Fruit fly (Drosophila melanogaster) Kc167 (cell line): Measurements from ENCODE around the gene Tsp3A.

Experiments
- Myc ChIP-seq: fragments of >200 bp; optimal IDR thresholded peaks from 2 replicates; lab custom pipeline; 2017; ENCODE audit warnings: missing external identifiers
- Sin3A ChIP-seq: fragments of >200 bp; optimal IDR thresholded peaks from 2 replicates; lab custom pipeline; 2018; ENCODE audit warnings: missing external identifiers
- h ChIP-seq: fragments of >200 bp; optimal IDR thresholded peaks from 3 replicates; lab custom pipeline; 2018; ENCODE audit warnings: missing external identifiers
- insv ChIP-seq: fragments of >200 bp; optimal IDR thresholded peaks from 3 replicates; lab custom pipeline; 2018; ENCODE audit warnings: missing external identifiers
- psq ChIP-seq: fragments of >200 bp; optimal IDR thresholded peaks from 2 replicates; lab custom pipeline; 2017; ENCODE audit warnings: missing external identifiers
- ttk ChIP-seq: sonication (Bioruptor generic); optimal IDR thresholded peaks from 2 replicates; lab custom pipeline; 2017; ENCODE audit warnings: missing external identifiers

The Tsp3A gene

dm6 chrX:2593094-2593752 is 26.3 kb downstream of the Tsp3A start:
- TF ChIP-seq Myc (lab: Kevin White, UChicago) (no peak), Sin3A (lab: Kevin White, UChicago) (no peak), h (lab: Kevin White, UChicago) (no peak), psq (lab: Kevin White, UChicago) (no peak), insv (no peak), ttk (no peak)

DNA sequence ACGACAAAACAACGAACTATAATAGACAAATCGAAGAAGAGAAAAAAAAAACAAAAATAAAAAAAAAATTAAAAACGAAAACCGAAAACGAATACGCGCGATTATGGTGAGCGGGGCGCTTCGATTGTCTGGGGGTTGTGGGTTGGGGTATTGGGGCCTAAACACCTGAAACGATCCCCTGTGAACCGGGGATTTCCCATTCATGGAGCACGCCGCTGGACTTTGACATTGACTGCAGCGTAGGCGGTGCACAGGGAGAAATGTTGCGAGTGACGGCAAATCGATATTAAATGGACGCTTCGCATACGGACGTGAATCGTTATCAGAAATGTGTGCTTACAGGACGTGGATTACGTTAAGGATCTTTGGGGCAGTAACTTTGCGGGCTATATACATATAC is 27.3 kb downstream of the Tsp3A start:
- no peak for TF ChIP-seq Sin3A (lab: Kevin White, UChicago)
- no peak for TF ChIP-seq psq (lab: Kevin White, UChicago)
- TF ChIP-seq insv: no peak
- no peak for TF ChIP-seq Myc (lab: Kevin White, UChicago)
- TF ChIP-seq ttk: no peak

DNA sequence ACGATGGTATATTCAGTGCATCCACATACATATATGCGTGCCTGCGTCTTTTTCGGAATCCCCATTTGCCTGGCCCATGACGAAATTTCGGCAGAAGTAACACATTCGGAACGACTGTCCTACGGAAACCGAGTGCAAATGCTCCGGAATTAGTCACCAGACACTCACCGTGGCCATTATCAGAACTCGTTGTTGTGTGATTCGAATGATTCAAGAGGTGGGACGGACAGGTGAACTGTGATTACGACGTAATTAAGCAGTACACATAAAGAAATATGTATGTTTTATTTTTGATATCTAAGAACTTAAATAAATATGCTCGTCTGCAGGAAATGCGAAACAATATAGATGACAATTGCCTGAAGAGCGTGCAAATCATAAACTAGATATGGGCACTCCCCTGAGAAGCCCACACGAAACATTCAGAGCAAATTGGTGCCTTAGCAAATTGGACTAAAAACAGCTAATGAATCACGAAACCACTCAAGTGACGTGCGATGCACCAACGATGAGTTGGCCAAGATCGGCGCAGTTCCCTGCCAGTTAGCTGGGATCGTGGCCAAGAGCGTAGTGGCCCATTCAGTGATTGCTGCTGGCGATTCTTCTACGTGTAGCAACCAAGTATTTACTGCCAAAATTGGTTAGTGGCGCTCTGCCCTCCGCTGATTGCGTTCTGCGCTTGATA is 28.1 kb downstream of the Tsp3A start:
- TF ChIP-seq Sin3A (lab: Kevin White, UChicago): no peak
- no peak for TF ChIP-seq ttk
- TF ChIP-seq psq (lab: Kevin White, UChicago): no peak
- TF ChIP-seq insv: no peak
- no peak for TF ChIP-seq Myc (lab: Kevin White, UChicago)
- no peak for TF ChIP-seq h (lab: Kevin White, UChicago)

- no peak for TF ChIP-seq ttk
- no peak for TF ChIP-seq Sin3A (lab: Kevin White, UChicago)
- no peak for TF ChIP-seq h (lab: Kevin White, UChicago)
- no peak for TF ChIP-seq Myc (lab: Kevin White, UChicago)
- no peak for TF ChIP-seq insv
- no peak for TF ChIP-seq psq (lab: Kevin White, UChicago)
These were observed 28.9 kb downstream of the Tsp3A start for dm6 chrX:2590607-2591006.

dm6 chrX:2589446-2590038 is 30.0 kb downstream of the Tsp3A start:
- TF ChIP-seq Myc (lab: Kevin White, UChicago) (no peak), Sin3A (lab: Kevin White, UChicago) (no peak), psq (lab: Kevin White, UChicago) (no peak), insv (no peak), h (lab: Kevin White, UChicago) (no peak), ttk (no peak)

DNA sequence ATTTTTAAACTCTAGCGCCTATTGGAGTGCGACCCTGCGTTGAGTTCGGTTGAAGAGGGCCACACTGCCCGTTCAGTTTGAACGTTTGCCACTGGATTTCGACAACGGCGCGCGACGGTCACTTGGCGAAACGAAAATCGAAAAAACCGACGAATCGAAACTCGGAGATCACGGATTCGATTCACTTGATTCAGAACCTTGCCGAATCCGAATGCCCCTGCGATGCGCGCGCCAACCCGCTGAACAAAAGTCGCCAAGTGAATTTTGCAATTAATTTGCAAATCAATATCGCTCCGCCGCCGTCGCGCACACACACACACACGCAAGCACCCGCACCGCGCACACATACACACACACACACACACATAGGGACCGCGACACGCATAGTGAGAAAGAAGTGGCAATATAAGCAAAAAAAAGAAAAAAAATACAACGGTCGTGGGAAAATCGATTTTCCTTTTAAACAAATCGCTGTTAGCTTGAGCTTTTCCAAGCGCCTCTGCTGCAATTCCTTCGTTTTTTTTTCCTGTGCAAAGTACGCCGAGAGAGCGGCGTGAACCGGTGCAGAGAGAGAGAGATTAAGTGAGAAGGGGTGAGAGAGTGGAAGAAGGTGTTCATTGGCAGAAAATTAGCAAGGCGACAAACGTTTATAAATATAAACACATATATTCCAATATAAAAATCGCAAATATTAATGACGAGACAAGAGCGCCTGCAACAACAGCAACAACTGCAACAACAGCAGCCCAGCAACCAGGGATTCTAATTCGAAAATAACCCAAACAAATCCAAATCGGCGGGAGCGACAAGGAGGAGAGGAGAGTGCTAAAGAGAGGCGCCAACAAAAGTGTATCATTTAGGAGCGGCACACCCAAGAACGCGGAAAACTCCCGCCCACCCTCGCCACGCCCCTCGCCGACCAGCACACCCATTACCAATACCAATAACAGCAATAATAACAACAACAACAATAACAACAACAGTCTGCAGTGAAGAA is 30.8 kb downstream of the Tsp3A start, which contains the start of gene egh:
Gene egh, plus strand, starts transcription at position 89 of the 997 bp plus-strand sequence.
- no peak for TF ChIP-seq Sin3A (lab: Kevin White, UChicago)
- TF ChIP-seq ttk: no peak
- TF ChIP-seq Myc (lab: Kevin White, UChicago): no peak

DNA sequence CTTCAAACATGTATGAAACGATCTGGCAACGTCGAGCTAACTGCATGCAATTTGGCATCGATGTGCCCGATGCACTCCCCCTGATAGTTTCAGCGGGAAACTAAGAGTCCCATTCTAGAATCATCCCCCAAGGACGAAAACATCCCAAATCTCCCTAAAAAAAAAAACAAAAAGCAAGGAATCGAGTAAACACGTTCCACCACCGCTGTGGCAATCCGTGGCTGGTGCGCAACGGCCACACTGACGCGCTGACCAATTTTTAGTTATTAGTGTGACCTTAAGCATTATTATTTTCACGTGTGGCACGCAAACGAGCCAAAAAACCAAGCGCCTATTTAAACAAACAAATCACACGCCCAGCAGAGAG is 33.8 kb downstream of the Tsp3A start, which contains the start of gene wds:
Gene wds, plus strand, starts transcription at position 265 of the 367 bp plus-strand sequence.
- no peak for TF ChIP-seq Myc (lab: Kevin White, UChicago)
- TF ChIP-seq ttk: no peak
- TF ChIP-seq Sin3A (lab: Kevin White, UChicago): no peak
- TF ChIP-seq insv: no peak
- TF ChIP-seq h (lab: Kevin White, UChicago): no peak
- no peak for TF ChIP-seq psq (lab: Kevin White, UChicago)

DNA sequence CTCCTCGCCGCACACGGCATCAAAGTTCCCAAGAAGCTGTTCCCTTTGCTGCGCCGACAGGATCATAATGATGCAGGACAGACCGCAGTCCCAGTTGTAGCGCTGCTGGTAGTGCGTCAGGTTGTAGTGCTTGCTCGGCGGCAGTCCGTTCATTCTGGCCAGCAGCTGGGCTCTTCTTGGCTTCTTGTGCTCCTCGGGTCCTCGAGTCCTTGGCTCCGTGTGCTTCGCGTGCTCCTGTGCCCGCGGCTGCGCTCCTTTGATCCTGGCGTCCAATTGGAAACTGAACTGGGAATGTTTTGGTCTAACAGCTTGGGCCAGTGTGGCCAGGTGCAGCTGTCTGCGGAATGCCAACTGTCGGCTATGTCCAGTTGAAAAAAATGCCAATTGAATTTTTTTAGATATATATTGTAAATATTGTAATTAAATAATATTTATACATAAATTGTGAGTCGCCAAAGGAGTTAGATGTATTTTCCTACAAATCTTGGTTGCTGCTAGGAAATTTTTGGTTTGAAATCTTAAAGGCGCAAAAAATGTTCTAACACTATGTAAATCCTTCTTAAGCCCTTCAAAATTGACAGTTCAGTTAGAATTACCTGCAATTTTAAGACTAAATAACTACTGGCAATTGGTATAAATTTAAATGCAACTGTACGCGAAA is 34.4 kb downstream of the Tsp3A start, which contains the start of gene CG13760:
Gene CG13760, minus strand, starts transcription at position 645 of the 661 bp plus-strand sequence.
- no peak for TF ChIP-seq Sin3A (lab: Kevin White, UChicago)
- TF ChIP-seq h (lab: Kevin White, UChicago): no peak
- no peak for TF ChIP-seq ttk
- TF ChIP-seq insv: no peak
- no peak for TF ChIP-seq psq (lab: Kevin White, UChicago)
- TF ChIP-seq Myc (lab: Kevin White, UChicago): no peak

- TF ChIP-seq Sin3A (lab: Kevin White, UChicago) (no peak), Myc (lab: Kevin White, UChicago) (no peak), ttk (no peak), insv (no peak), psq (lab: Kevin White, UChicago) (no peak), h (lab: Kevin White, UChicago) (no peak)
These were observed 37.6 kb downstream of the Tsp3A start for dm6 chrX:2581793-2582503.

- no peak for TF ChIP-seq ttk
- no peak for TF ChIP-seq h (lab: Kevin White, UChicago)
- no peak for TF ChIP-seq Myc (lab: Kevin White, UChicago)
- TF ChIP-seq insv: no peak
- TF ChIP-seq Sin3A (lab: Kevin White, UChicago): no peak
These were observed 39.1 kb downstream of the Tsp3A start, which contains the start of the genes Vha36-3 and AANATL7 for dm6 chrX:2580319-2581008. Gene Vha36-3 (minus strand): TSS chrX:2580560. Gene AANATL7 (plus strand): TSS chrX:2580958.
